Worm (Caenorhabditis elegans) whole organism, late embryonic: ENCODE measurements around the gene W09G12.10.
"Not testable (repeated sequence)": the region's sequence is repeated elsewhere in the genome, so short reads cannot be mapped to it uniquely, and the experiment has no call there.

Source experiments
- C08G9.2 ChIP-seq: sonication (generic microtip); optimal IDR thresholded peaks from 2 replicates; lab custom pipeline; 2016; ENCODE audit warnings: mild to moderate bottlenecking, missing genetic modification characterization, moderate library complexity, missing compliant biosample characterization
- C38D4.7 ChIP-seq: fragments of 200-800 bp; sonication (Bioruptor generic); optimal IDR thresholded peaks from 2 replicates; lab custom pipeline; 2018; ENCODE audit warnings: mild to moderate bottlenecking, missing genetic modification characterization, moderate library complexity, missing compliant biosample characterization
- F13H6.1 ChIP-seq: sonication (generic microtip); optimal IDR thresholded peaks from 2 replicates; lab custom pipeline; 2016; ENCODE audit warnings: missing genetic modification characterization, missing compliant biosample characterization
- K09A11.1 ChIP-seq: sonication (generic microtip); optimal IDR thresholded peaks from 2 replicates; lab custom pipeline; 2017; ENCODE audit warnings: antibody characterized with exemption, mild to moderate bottlenecking, missing genetic modification characterization, missing compliant biosample characterization; ENCODE audit not compliant: insufficient read depth
- T23F11.4 ChIP-seq: fragments of 200-800 bp; sonication (Bioruptor generic); optimal IDR thresholded peaks from 2 replicates; lab custom pipeline; 2018; ENCODE audit warnings: mild to moderate bottlenecking, missing genetic modification characterization, missing compliant biosample characterization
- Y22D7AL.16 ChIP-seq: sonication (generic microtip); optimal IDR thresholded peaks from 2 replicates; lab custom pipeline; 2016; ENCODE audit warnings: missing genetic modification characterization, missing compliant biosample characterization
- ama-1 ChIP-seq: fragments of 150-350 bp; optimal IDR thresholded peaks from 2 replicates; lab custom pipeline; 2014
- ceh-18 ChIP-seq: sonication (generic microtip); optimal IDR thresholded peaks from 2 replicates; lab custom pipeline; 2016; ENCODE audit warnings: missing genetic modification characterization, missing compliant biosample characterization
- ceh-19 ChIP-seq: fragments of 200-800 bp; sonication (Bioruptor generic); optimal IDR thresholded peaks from 2 replicates; lab custom pipeline; 2018; ENCODE audit warnings: mild to moderate bottlenecking, missing genetic modification characterization, missing compliant biosample characterization
- ceh-48 ChIP-seq: sonication (generic microtip); optimal IDR thresholded peaks from 2 replicates; lab custom pipeline; 2016; ENCODE audit warnings: missing genetic modification characterization, inconsistent platforms, missing compliant biosample characterization
- ceh-6 ChIP-seq: fragments of 200-800 bp; sonication (Bioruptor generic); optimal IDR thresholded peaks from 2 replicates; lab custom pipeline; 2018; ENCODE audit warnings: mild to moderate bottlenecking, missing genetic modification characterization, missing compliant biosample characterization
- ceh-9 ChIP-seq: sonication (generic microtip); optimal IDR thresholded peaks from 2 replicates; lab custom pipeline; 2016; ENCODE audit warnings: mild to moderate bottlenecking, missing genetic modification characterization, inconsistent platforms, missing compliant biosample characterization
- che-1 ChIP-seq: sonication (generic microtip); optimal IDR thresholded peaks from 2 replicates; lab custom pipeline; 2016; ENCODE audit warnings: mild to moderate bottlenecking, missing genetic modification characterization, missing compliant biosample characterization
- dve-1 ChIP-seq: sonication (generic microtip); optimal IDR thresholded peaks from 2 replicates; lab custom pipeline; 2017; ENCODE audit warnings: antibody characterized with exemption, mild to moderate bottlenecking, missing genetic modification characterization, missing compliant biosample characterization
- elt-4 ChIP-seq: sonication (generic microtip); optimal IDR thresholded peaks from 2 replicates; lab custom pipeline; 2016; ENCODE audit warnings: missing genetic modification characterization, missing compliant biosample characterization
- eyg-1 ChIP-seq: sonication (generic microtip); optimal IDR thresholded peaks from 2 replicates; lab custom pipeline; 2016; ENCODE audit warnings: missing genotype, missing genetic modification characterization, missing compliant biosample characterization
- hlh-8 ChIP-seq: sonication (generic microtip); optimal IDR thresholded peaks from 2 replicates; lab custom pipeline; 2016; ENCODE audit warnings: missing genotype, missing genetic modification characterization, missing compliant biosample characterization
- lin-11 ChIP-seq: fragments of 200-800 bp; sonication (Bioruptor generic); optimal IDR thresholded peaks from 2 replicates; lab custom pipeline; 2018; ENCODE audit warnings: mild to moderate bottlenecking, missing genetic modification characterization, missing compliant biosample characterization
- madf-2 ChIP-seq: sonication (generic microtip); optimal IDR thresholded peaks from 2 replicates; lab custom pipeline; 2017; ENCODE audit warnings: missing genetic modification characterization, missing compliant biosample characterization
- mec-3 ChIP-seq: sonication (generic microtip); optimal IDR thresholded peaks from 2 replicates; lab custom pipeline; 2016; ENCODE audit warnings: borderline replicate concordance, missing genetic modification characterization, missing compliant biosample characterization
- nfya-1 ChIP-seq: sonication (generic microtip); optimal IDR thresholded peaks from 2 replicates; lab custom pipeline; 2017; ENCODE audit warnings: missing genetic modification characterization, mild to moderate bottlenecking, missing compliant biosample characterization, antibody characterized with exemption, moderate library complexity
- pax-1 ChIP-seq: fragments of 150-350 bp; optimal IDR thresholded peaks from 2 replicates; lab custom pipeline; 2014; ENCODE audit warnings: missing biosample characterization, missing genetic modification characterization
- ref-2 ChIP-seq: sonication (generic microtip); optimal IDR thresholded peaks from 2 replicates; lab custom pipeline; 2016; ENCODE audit warnings: missing genetic modification characterization, missing compliant biosample characterization
- sox-4 ChIP-seq: sonication (generic microtip); optimal IDR thresholded peaks from 2 replicates; lab custom pipeline; 2017; ENCODE audit warnings: mild to moderate bottlenecking, missing genetic modification characterization, inconsistent platforms, missing compliant biosample characterization
- syd-9 ChIP-seq: sonication (generic microtip); optimal IDR thresholded peaks from 2 replicates; lab custom pipeline; 2016; ENCODE audit warnings: mild to moderate bottlenecking, missing genetic modification characterization, moderate library complexity, missing compliant biosample characterization
- tbx-2 ChIP-seq: sonication (generic microtip); optimal IDR thresholded peaks from 2 replicates; lab custom pipeline; 2016; ENCODE audit warnings: missing genetic modification characterization, missing compliant biosample characterization
- tbx-7 ChIP-seq: sonication (generic microtip); optimal IDR thresholded peaks from 2 replicates; lab custom pipeline; 2016; ENCODE audit warnings: missing genotype, missing genetic modification characterization, missing compliant biosample characterization
- unc-42 ChIP-seq: sonication (generic microtip); optimal IDR thresholded peaks from 2 replicates; lab custom pipeline; 2016; ENCODE audit warnings: missing genotype, missing genetic modification characterization, missing compliant biosample characterization
- unc-55 ChIP-seq: sonication (generic microtip); optimal IDR thresholded peaks from 2 replicates; lab custom pipeline; 2017; ENCODE audit warnings: missing biosample characterization, missing genetic modification reagents, missing genetic modification characterization
- unc-86 ChIP-seq: sonication (generic microtip); optimal IDR thresholded peaks from 2 replicates; lab custom pipeline; 2016; ENCODE audit warnings: missing genetic modification characterization, missing compliant biosample characterization
- zip-5 ChIP-seq: sonication (generic microtip); optimal IDR thresholded peaks from 2 replicates; lab custom pipeline; 2016; ENCODE audit warnings: missing genetic modification characterization, missing compliant biosample characterization
- ztf-16 ChIP-seq: sonication (generic microtip); optimal IDR thresholded peaks from 2 replicates; lab custom pipeline; 2017; ENCODE audit warnings: missing genetic modification characterization, missing compliant biosample characterization

W09G12.10 gene

ce11 chrIV:1207980-1208379 is 13.1 kb downstream of the W09G12.10 start, which contains the start of gene dsl-1:
Gene dsl-1 (minus strand): TSS chrIV:1208080.
- TF ChIP-seq K09A11.1 (no peak), zip-5 (tag; lab: Kevin White, UChicago) (no peak), nfya-1 (tag; lab: Kevin White, UChicago) (no peak), dve-1 (tag; lab: Kevin White, UChicago) (no peak), tbx-2 (tag; lab: Kevin White, UChicago) (no peak), ceh-19 (no peak), ref-2 (tag; lab: Kevin White, UChicago) (no peak), syd-9 (tag; lab: Kevin White, UChicago) (no peak), pax-1 (tag; lab: Kevin White, UChicago) (no peak), ceh-9 (tag; lab: Kevin White, UChicago) (no peak), T23F11.4 (GFP tag; lab: Kevin White, UChicago) (no peak), elt-4 (no peak), eyg-1 (tag; lab: Kevin White, UChicago) (no peak), unc-86 (tag; lab: Kevin White, UChicago) (no peak), ceh-18 (tag; lab: Kevin White, UChicago) (no peak), sox-4 (no peak), F13H6.1 (tag; lab: Kevin White, UChicago) (no peak), lin-11 (no peak)

- no peak for TF ChIP-seq madf-2 (tag; lab: Kevin White, UChicago)
- TF ChIP-seq, all 69 proteins: peak for 0
Measured at ce11 chrIV:1204870-1205269, 16.2 kb downstream of the W09G12.10 start, which contains the start of gene dsl-2. Gene dsl-2 (minus strand): TSS chrIV:1204970.

ce11 chrIV:1199501-1199900 is 21.6 kb downstream of the W09G12.10 start:
- TF ChIP-seq unc-55 (GFP tag; lab: Kevin White, UChicago) = no peak

ce11 chrIV:1192765-1193164 is 28.3 kb downstream of the W09G12.10 start, which contains the start of gene spl-3:
Gene spl-3 (plus strand): TSS chrIV:1193065.
- TF ChIP-seq ceh-48 (no peak), ztf-16 (no peak)
- TF ChIP-seq, all 69 proteins: peak for 0

- TF ChIP-seq tbx-7 (tag; lab: Kevin White, UChicago); C08G9.2 (tag; lab: Kevin White, UChicago); ztf-16: not testable (repeated sequence)
- TF ChIP-seq, all 69 proteins: peak for 0; not testable (repeated sequence) for 69
Measured at ce11 chrIV:1187502-1187901, 33.6 kb downstream of the W09G12.10 start, which contains the start of gene mdt-20. Gene mdt-20 (plus strand): TSS chrIV:1187802.

ce11 chrIV:1182292-1182691 is 38.8 kb downstream of the W09G12.10 start, which contains the start of gene rmif-2:
Gene rmif-2 (plus strand): TSS chrIV:1182592.
- not testable (repeated sequence) for TF ChIP-seq ref-2 (tag; lab: Kevin White, UChicago); K09A11.1; che-1

- TF ChIP-seq unc-42 (tag; lab: Kevin White, UChicago) (peak; percentile 32), madf-2 (tag; lab: Kevin White, UChicago) (no peak)
- TF ChIP-seq, all 69 proteins: peak for 1
Measured at ce11 chrIV:1177683-1178082, 43.4 kb downstream of the W09G12.10 start, which contains the start of gene Y104H12D.2. Gene Y104H12D.2 (plus strand): TSS chrIV:1178022.

ce11 chrIV:1176613-1177012 is 44.5 kb downstream of the W09G12.10 start:
- no peak for TF ChIP-seq Y22D7AL.16 (tag; lab: Kevin White, UChicago)
- no peak for TF ChIP-seq ceh-6
- no peak for TF ChIP-seq unc-86 (tag; lab: Kevin White, UChicago)
- no peak for TF ChIP-seq C38D4.7 (GFP tag; lab: Kevin White, UChicago)
- TF ChIP-seq hlh-8 = no peak
- TF ChIP-seq eyg-1 (tag; lab: Kevin White, UChicago) = no peak
- TF ChIP-seq ama-1 (lab: Kevin White, UChicago) = no peak
- TF ChIP-seq nfya-1 (tag; lab: Kevin White, UChicago) = no peak
- TF ChIP-seq mec-3 (tag; lab: Kevin White, UChicago) = no peak
- TF ChIP-seq, all 69 proteins: peak for 0
